Worm (Caenorhabditis elegans) whole organism, L1 larva: Measurements from ENCODE around the gene cyp-25A1.

Experiments used
- C16A3.4 ChIP-seq: fragments of 150-350 bp; optimal IDR thresholded peaks from 2 replicates; lab custom pipeline; 2014; ENCODE audit warnings: missing biosample characterization, missing genetic modification characterization
- C34B4.2 ChIP-seq: sonication (generic microtip); optimal IDR thresholded peaks from 2 replicates; lab custom pipeline; 2017; ENCODE audit warnings: mild to moderate bottlenecking, missing genetic modification characterization, missing compliant biosample characterization
- alr-1 ChIP-seq: fragments of 200-800 bp; sonication (Bioruptor generic); optimal IDR thresholded peaks from 2 replicates; lab custom pipeline; 2018; ENCODE audit warnings: borderline replicate concordance, mild to moderate bottlenecking, missing genetic modification characterization, missing compliant biosample characterization
- aly-2 ChIP-seq: fragments of 150-350 bp; optimal IDR thresholded peaks from 2 replicates; lab custom pipeline; 2014; ENCODE audit warnings: missing biosample characterization, missing genetic modification characterization
- ama-1 ChIP-seq: fragments of 150-350 bp; optimal IDR thresholded peaks from 2 replicates; lab custom pipeline; 2014
- blmp-1 ChIP-seq: fragments of 150-350 bp; optimal IDR thresholded peaks from 2 replicates; lab custom pipeline; 2014; ENCODE audit warnings: missing biosample characterization, missing genetic modification characterization
- ceh-8 ChIP-seq: fragments of 200-800 bp; sonication (Bioruptor generic); optimal IDR thresholded peaks from 2 replicates; lab custom pipeline; 2018; ENCODE audit warnings: mild to moderate bottlenecking, missing genetic modification characterization, moderate library complexity, missing compliant biosample characterization
- ceh-90 ChIP-seq: sonication (generic microtip); optimal IDR thresholded peaks from 2 replicates; lab custom pipeline; 2016; ENCODE audit warnings: missing genetic modification characterization, missing compliant biosample characterization
- ces-1 ChIP-seq: fragments of 150-350 bp; optimal IDR thresholded peaks from 2 replicates; lab custom pipeline; 2014; ENCODE audit warnings: missing biosample characterization, missing genetic modification reagents, missing genetic modification characterization
- dpl-1 ChIP-seq, 3 experiments: fragments of 150-350 bp in 2 of 3; sonication (generic microtip) in 1 of 3; optimal IDR thresholded peaks; 2 replicates each; lab custom pipeline; 2014 to 2017; ENCODE audit warnings: missing biosample characterization in 3 of 3, missing genetic modification characterization in 3 of 3, missing genetic modification reagents in 3 of 3
- dsc-1 ChIP-seq: sonication (generic microtip); optimal IDR thresholded peaks from 2 replicates; lab custom pipeline; 2016; ENCODE audit warnings: mild to moderate bottlenecking, missing genetic modification characterization, missing compliant biosample characterization
- egl-13 ChIP-seq: sonication (generic microtip); optimal IDR thresholded peaks from 2 replicates; lab custom pipeline; 2016; ENCODE audit warnings: missing genotype, missing genetic modification reagents, missing genetic modification characterization, missing compliant biosample characterization
- egl-27 ChIP-seq, 2 experiments: fragments of 150-350 bp in 1 of 2; sonication (generic microtip); optimal IDR thresholded peaks; 3 replicates each; lab custom pipeline; 2017 to 2018; ENCODE audit warnings: missing biosample characterization in 2 of 2, missing genetic modification characterization in 2 of 2, missing genetic modification reagents in 2 of 2
- elt-3 ChIP-seq, 6 experiments: fragments of 150-350 bp in 1 of 6; sonication (generic microtip); optimal IDR thresholded peaks; 2 replicates each; lab custom pipeline; 2017 to 2018; ENCODE audit warnings: missing biosample characterization in 6 of 6, missing genetic modification characterization in 6 of 6, inconsistent platforms in 1 of 6
- ets-5 ChIP-seq: fragments of 200-800 bp; sonication (Bioruptor generic); IDR thresholded peaks from 2 replicates; pipeline ENCODE4 v1.3.6; 2022; ENCODE audit warnings: missing genetic modification characterization, missing compliant biosample characterization
- fkh-4 ChIP-seq: sonication (generic microtip); optimal IDR thresholded peaks from 2 replicates; lab custom pipeline; 2016; ENCODE audit warnings: missing compliant biosample characterization, missing genetic modification characterization, borderline replicate concordance
- fos-1 ChIP-seq: fragments of 150-350 bp; optimal IDR thresholded peaks from 2 replicates; lab custom pipeline; 2014; ENCODE audit warnings: missing biosample characterization, missing genetic modification characterization
- grh-1 ChIP-seq: fragments of 200-800 bp; sonication (Bioruptor generic); IDR thresholded peaks from 2 replicates; pipeline ENCODE4 v1.3.6; 2022; ENCODE audit warnings: missing genetic modification reagents, missing genetic modification characterization, missing compliant biosample characterization
- hlh-17 ChIP-seq: fragments of 200-800 bp; sonication (Bioruptor generic); optimal IDR thresholded peaks from 2 replicates; lab custom pipeline; 2018; ENCODE audit warnings: missing genetic modification characterization, mild to moderate bottlenecking, missing compliant biosample characterization, moderate library complexity, borderline replicate concordance
- hlh-4 ChIP-seq: sonication (generic microtip); optimal IDR thresholded peaks from 2 replicates; lab custom pipeline; 2016; ENCODE audit warnings: mild to moderate bottlenecking, missing genetic modification characterization, missing compliant biosample characterization
- hpl-2 ChIP-seq: fragments of 150-350 bp; optimal IDR thresholded peaks from 2 replicates; lab custom pipeline; 2014; ENCODE audit warnings: missing biosample characterization, missing genetic modification reagents, missing genetic modification characterization
- jun-1 ChIP-seq: fragments of 150-350 bp; optimal IDR thresholded peaks from 2 replicates; lab custom pipeline; 2014; ENCODE audit warnings: missing biosample characterization, missing genetic modification reagents, missing genetic modification characterization
- lin-13 ChIP-seq: fragments of 150-350 bp; optimal IDR thresholded peaks from 2 replicates; lab custom pipeline; 2014; ENCODE audit warnings: missing biosample characterization, missing genetic modification reagents, missing genetic modification characterization
- lin-14 ChIP-seq: fragments of 200-800 bp; sonication (Bioruptor generic); optimal IDR thresholded peaks from 2 replicates; lab custom pipeline; 2018; ENCODE audit warnings: mild to moderate bottlenecking, missing genetic modification characterization, moderate library complexity, missing compliant biosample characterization
- lin-15B ChIP-seq: fragments of 150-350 bp; sonication (generic microtip); optimal IDR thresholded peaks from 3 replicates; lab custom pipeline; 2014; ENCODE audit warnings: missing biosample characterization, missing genetic modification characterization
- lin-35 ChIP-seq, 2 experiments: fragments of 150-350 bp; optimal IDR thresholded peaks; 2 replicates each; lab custom pipeline; 2014; ENCODE audit warnings: missing biosample characterization in 2 of 2, missing genetic modification characterization in 2 of 2, missing genetic modification reagents in 2 of 2
- lin-39 ChIP-seq: fragments of 150-350 bp; optimal IDR thresholded peaks from 2 replicates; lab custom pipeline; 2014; ENCODE audit warnings: missing biosample characterization, missing genetic modification reagents, missing genetic modification characterization
- mdl-1 ChIP-seq, 2 experiments: fragments of 150-350 bp; optimal IDR thresholded peaks; 2 replicates each; lab custom pipeline; 2014 to 2017; ENCODE audit warnings: missing biosample characterization in 2 of 2, missing genetic modification characterization in 2 of 2, inconsistent platforms in 1 of 2
- nhr-11 ChIP-seq: fragments of 150-350 bp; optimal IDR thresholded peaks from 2 replicates; lab custom pipeline; 2014; ENCODE audit warnings: missing biosample characterization, missing genetic modification characterization
- nhr-20 ChIP-seq: sonication (generic microtip); optimal IDR thresholded peaks from 2 replicates; lab custom pipeline; 2016; ENCODE audit warnings: mild to moderate bottlenecking, missing genetic modification characterization, missing compliant biosample characterization
- nhr-237 ChIP-seq: fragments of 150-350 bp; optimal IDR thresholded peaks from 2 replicates; lab custom pipeline; 2014; ENCODE audit warnings: missing biosample characterization, missing genetic modification characterization
- nhr-28 ChIP-seq: fragments of 150-350 bp; optimal IDR thresholded peaks from 2 replicates; lab custom pipeline; 2014; ENCODE audit warnings: missing biosample characterization, missing genetic modification characterization
- nhr-77 ChIP-seq: fragments of 150-350 bp; optimal IDR thresholded peaks from 2 replicates; lab custom pipeline; 2014; ENCODE audit warnings: missing biosample characterization, missing genetic modification characterization
- pag-3 ChIP-seq: sonication (generic microtip); optimal IDR thresholded peaks from 2 replicates; lab custom pipeline; 2017; ENCODE audit warnings: missing genetic modification characterization, mild to moderate bottlenecking, missing compliant biosample characterization, antibody characterized with exemption, borderline replicate concordance; ENCODE audit not compliant: insufficient read depth
- pax-3 ChIP-seq: fragments of 200-800 bp; sonication (Bioruptor generic); optimal IDR thresholded peaks from 2 replicates; lab custom pipeline; 2018; ENCODE audit warnings: mild to moderate bottlenecking, missing genetic modification characterization, moderate library complexity, missing compliant biosample characterization
- pqm-1 ChIP-seq: sonication (generic microtip); optimal IDR thresholded peaks from 3 replicates; lab custom pipeline; 2017; ENCODE audit warnings: missing biosample characterization, missing genetic modification characterization
- rnt-1 ChIP-seq: sonication (generic microtip); optimal IDR thresholded peaks from 2 replicates; lab custom pipeline; 2016; ENCODE audit warnings: mild to moderate bottlenecking, missing genetic modification characterization, moderate library complexity, missing compliant biosample characterization
- skn-1 ChIP-seq: fragments of 150-350 bp; optimal IDR thresholded peaks from 2 replicates; lab custom pipeline; 2014; ENCODE audit warnings: missing biosample characterization, missing genetic modification characterization
- snpc-4 ChIP-seq: fragments of 150-350 bp; optimal IDR thresholded peaks from 2 replicates; lab custom pipeline; 2014; ENCODE audit warnings: missing biosample characterization, missing genetic modification characterization
- sptf-1 ChIP-seq: fragments of 150-350 bp; optimal IDR thresholded peaks from 2 replicates; lab custom pipeline; 2014; ENCODE audit warnings: missing biosample characterization, missing genetic modification characterization
- sup-37 ChIP-seq: fragments of 200-800 bp; sonication (Bioruptor generic); optimal IDR thresholded peaks from 2 replicates; lab custom pipeline; 2018; ENCODE audit warnings: mild to moderate bottlenecking, missing genetic modification characterization, missing compliant biosample characterization
- tbx-2 ChIP-seq: sonication (generic microtip); optimal IDR thresholded peaks from 2 replicates; lab custom pipeline; 2016; ENCODE audit warnings: missing genetic modification characterization, missing compliant biosample characterization
- tlp-1 ChIP-seq: fragments of 150-350 bp; optimal IDR thresholded peaks from 2 replicates; lab custom pipeline; 2014; ENCODE audit warnings: missing biosample characterization, missing genetic modification characterization
- unc-130 ChIP-seq: fragments of 150-350 bp; optimal IDR thresholded peaks from 2 replicates; lab custom pipeline; 2017; ENCODE audit warnings: missing biosample characterization, missing genetic modification characterization, inconsistent platforms
- unc-30 ChIP-seq: sonication (generic microtip); optimal IDR thresholded peaks from 2 replicates; lab custom pipeline; 2017; ENCODE audit warnings: missing biosample characterization, missing genetic modification characterization
- unc-62 ChIP-seq: fragments of 150-350 bp; optimal IDR thresholded peaks from 2 replicates; lab custom pipeline; 2014; ENCODE audit warnings: missing biosample characterization, missing genetic modification reagents, missing genetic modification characterization
- unc-98 ChIP-seq: fragments of 200-800 bp; sonication (Bioruptor generic); IDR thresholded peaks from 2 replicates; pipeline ENCODE4 v1.3.6; 2022; ENCODE audit warnings: missing genetic modification characterization, missing compliant biosample characterization
- xbp-1 ChIP-seq: sonication (generic microtip); optimal IDR thresholded peaks from 2 replicates; lab custom pipeline; 2016; ENCODE audit warnings: missing genetic modification characterization, missing compliant biosample characterization
- zag-1 ChIP-seq: fragments of 150-350 bp; optimal IDR thresholded peaks from 2 replicates; lab custom pipeline; 2014; ENCODE audit warnings: missing biosample characterization, missing genetic modification characterization
- zip-4 ChIP-seq: fragments of 200-800 bp; sonication (Bioruptor generic); optimal IDR thresholded peaks from 2 replicates; lab custom pipeline; 2018; ENCODE audit warnings: mild to moderate bottlenecking, missing genetic modification characterization, moderate library complexity, missing compliant biosample characterization
- ztf-11 ChIP-seq, 2 experiments: sonication (generic microtip); optimal IDR thresholded peaks; 2 replicates each; lab custom pipeline; 2016 to 2017; ENCODE audit warnings: missing genetic modification characterization in 2 of 2, missing biosample characterization in 1 of 2, missing compliant biosample characterization in 1 of 2
- ztf-4 ChIP-seq: fragments of 150-350 bp; optimal IDR thresholded peaks from 2 replicates; lab custom pipeline; 2014; ENCODE audit warnings: missing biosample characterization, missing genetic modification characterization

The cyp-25A1 gene

DNA sequence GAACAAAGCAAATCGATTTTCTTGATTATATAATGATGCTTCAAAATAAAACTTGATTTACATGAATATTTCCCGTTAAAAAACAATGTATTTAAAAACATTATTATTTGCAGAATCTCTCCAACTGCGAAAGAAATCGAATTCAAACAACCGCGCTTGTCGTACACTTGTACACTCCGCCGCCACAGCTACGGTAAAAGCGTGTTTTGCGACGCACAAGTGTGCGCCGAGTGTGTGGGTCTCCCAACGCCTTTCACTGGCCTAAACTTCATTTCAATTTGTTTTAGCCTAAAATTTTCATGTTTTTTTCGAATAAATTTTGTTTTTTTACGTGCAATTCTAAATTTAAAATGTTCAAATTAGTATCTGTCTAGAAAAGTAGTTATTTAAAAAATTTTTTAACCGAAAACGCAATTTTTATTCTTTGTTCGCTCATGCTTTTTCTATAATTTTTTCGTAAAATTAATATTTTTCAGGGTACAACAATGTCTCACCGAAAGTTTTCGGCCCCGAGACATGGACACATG is 35.0 kb downstream of the cyp-25A1 start, which contains the start of gene rpl-3 (continued):
- TF ChIP-seq ztf-11 (tag; optimal IDR thresholded peaks at IDR 0.05; lab: Kevin White, UChicago) (peak; percentile 99 to 100), unc-30 (peak; percentile 94), nhr-28 (tag; lab: Kevin White, UChicago) (peak; percentile 74), aly-2 (tag; lab: Kevin White, UChicago) (peak; percentile 99), sptf-1 (no peak), sup-37 (GFP tag; lab: Kevin White, UChicago) (peak; percentile 100), dsc-1 (tag; lab: Kevin White, UChicago) (peak; percentile 100), hlh-4 (tag; lab: Kevin White, UChicago) (peak; percentile 66), nhr-237 (tag; lab: Kevin White, UChicago) (peak; percentile 100), nhr-11 (tag; lab: Kevin White, UChicago) (peak; percentile 100), lin-15B (tag; lab: Kevin White, UChicago) (peak; percentile 100), ces-1 (GFP tag; lab: Kevin White, UChicago) (peak; percentile 99), blmp-1 (peak; percentile 98), rnt-1 (tag; lab: Kevin White, UChicago) (peak; percentile 100), ets-5 (GFP tag; lab: Robert Waterston, UW) (peak; percentile 100), elt-3 (tag; optimal IDR thresholded peaks at IDR 0.05; lab: Kevin White, UChicago) (peak; percentile 100), tbx-2 (tag; lab: Kevin White, UChicago) (peak; percentile 100), snpc-4 (tag; lab: Kevin White, UChicago) (peak; percentile 95), mdl-1 (tag; optimal IDR thresholded peaks at IDR 0.05; lab: Kevin White, UChicago) (peak; percentile 70 to 99), lin-35 (GFP tag; optimal IDR thresholded peaks at IDR 0.05; lab: Kevin White, UChicago) (peak; percentile 100), hlh-17 (GFP tag; lab: Kevin White, UChicago) (peak; percentile 97), fos-1 (tag; lab: Kevin White, UChicago) (peak; percentile 99), lin-39 (tag; lab: Kevin White, UChicago) (peak; percentile 99), tlp-1 (tag; lab: Kevin White, UChicago) (no peak), unc-130 (tag; lab: Kevin White, UChicago) (peak; percentile 100), unc-62 (GFP tag; lab: Kevin White, UChicago) (peak; percentile 98), pqm-1 (tag; lab: Kevin White, UChicago) (peak; percentile 92), pax-3 (tag; lab: Kevin White, UChicago) (peak; percentile 100), ama-1 (lab: Kevin White, UChicago) (peak; percentile 96), nhr-20 (tag; lab: Kevin White, UChicago) (peak; percentile 100), C16A3.4 (tag; lab: Kevin White, UChicago) (peak; percentile 100), zag-1 (peak; percentile 99), alr-1 (tag; lab: Kevin White, UChicago) (no peak), lin-13 (GFP tag; lab: Kevin White, UChicago) (peak; percentile 100), ztf-4 (tag; lab: Kevin White, UChicago) (peak; percentile 100), lin-14 (GFP tag; lab: Kevin White, UChicago) (peak; percentile 100), grh-1 (GFP tag; lab: Robert Waterston, UW) (peak; percentile 100), unc-98 (GFP tag; lab: Robert Waterston, UW) (peak; percentile 98), nhr-77 (tag; lab: Kevin White, UChicago) (peak; percentile 100), egl-27 (tag; optimal IDR thresholded peaks at IDR 0.05; lab: Kevin White, UChicago) (peak; percentile 95 to 96), zip-4 (GFP tag; lab: Kevin White, UChicago) (peak; percentile 99), dpl-1 (GFP tag; optimal IDR thresholded peaks at IDR 0.05; lab: Kevin White, UChicago) (peak; percentile 100), egl-13 (peak; percentile 100), fkh-4 (tag; lab: Kevin White, UChicago) (peak; percentile 97), skn-1 (tag; lab: Kevin White, UChicago) (peak; percentile 99), pag-3 (tag; lab: Kevin White, UChicago) (peak; percentile 64), jun-1 (tag; lab: Kevin White, UChicago) (peak; percentile 100), ceh-8 (GFP tag; lab: Kevin White, UChicago) (peak; percentile 100), xbp-1 (peak; percentile 100), C34B4.2 (tag; lab: Kevin White, UChicago) (peak; percentile 99), hpl-2 (peak; percentile 98), ceh-90 (tag; lab: Kevin White, UChicago) (peak; percentile 78)
